Worm (Caenorhabditis elegans): ENCODE results near the gene Y66D12A.10.

DNA sequence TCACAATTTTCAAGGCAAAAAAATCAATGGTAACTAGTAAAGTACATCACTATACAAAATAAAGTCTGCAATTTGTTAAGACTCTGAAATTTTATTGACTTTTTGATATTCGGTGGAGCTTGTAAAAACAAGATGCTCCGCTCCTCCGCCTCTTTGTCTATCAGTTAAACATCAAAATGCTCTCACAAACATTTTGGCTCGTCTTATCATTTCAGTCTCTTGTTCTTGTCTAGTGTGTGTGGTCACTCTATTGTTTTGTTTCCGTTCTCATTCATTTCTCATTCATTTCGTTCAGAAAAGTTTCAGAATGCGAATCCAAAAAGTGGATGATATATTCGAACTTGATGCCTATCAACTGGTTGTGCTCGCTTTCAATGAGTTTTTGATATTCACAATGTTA lies 17.6 kb upstream of the Y66D12A.10 start, which contains the start of gene Y66D12A.13:
- TF ChIP-seq pha-4 (GFP tag; IDR thresholded peaks at IDR 0.05) (no peak), pha-4 (tag; optimal IDR thresholded peaks at IDR 0.05) (no peak), fkh-10 (GFP tag; optimal IDR thresholded peaks at IDR 0.05) (no peak), unc-62 (GFP tag; optimal IDR thresholded peaks at IDR 0.05 in 1 of 2) (no peak), unc-62 (tag; optimal IDR thresholded peaks at IDR 0.05) (no peak), hif-1 (tag; optimal IDR thresholded peaks at IDR 0.05) (no peak), dpl-1 (GFP tag; optimal IDR thresholded peaks at IDR 0.05) (no peak), zfp-2 (tag; optimal IDR thresholded peaks at IDR 0.05) (no peak), lin-13 (GFP tag; optimal IDR thresholded peaks at IDR 0.05) (no peak), D1046.2 (GFP tag; IDR thresholded peaks at IDR 0.05) (no peak)

Data from whole organism, L4 larva.